Fruit fly (Drosophila melanogaster): ENCODE data around the gene CG14891.
A peak's percentile ranks its signal among the peaks of the same experiment; 100 is the strongest.

The CG14891 gene

DNA sequence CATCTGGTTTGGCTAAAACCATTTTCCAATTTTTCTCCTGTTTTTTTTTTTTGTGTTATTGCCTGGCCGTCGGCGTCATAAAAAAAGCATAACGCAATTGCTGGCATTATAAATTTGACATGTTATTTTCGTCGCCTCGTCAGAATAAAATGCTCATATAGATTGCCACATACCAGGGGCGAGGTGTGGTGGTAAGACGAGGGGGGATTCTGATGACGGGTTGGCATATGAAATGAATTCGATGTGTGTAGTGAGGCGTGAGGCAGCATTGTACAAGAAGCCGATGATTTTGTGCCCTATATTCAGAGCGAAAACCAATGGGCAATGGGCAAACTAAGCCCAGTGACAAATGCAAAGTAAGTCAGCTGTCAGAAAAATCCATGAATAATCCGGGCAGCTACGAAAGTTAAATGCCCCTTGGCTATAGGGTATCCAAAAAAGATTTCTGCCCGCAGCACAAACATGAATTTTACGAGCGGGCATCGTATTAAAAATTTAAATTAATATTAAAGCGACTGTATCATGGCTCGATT, 12.6 kb upstream of the CG14891 start (continued):
- TF ChIP-seq CG1603 (tag; optimal IDR thresholded peaks at IDR 0.05) (peak; percentile 15), toy (GFP tag; IDR thresholded peaks at IDR 0.05) (no peak), Taf1 (GFP tag; IDR thresholded peaks at IDR 0.05) (no peak), CG7786 (GFP tag; optimal IDR thresholded peaks at IDR 0.05) (no peak), CHES-1-like (GFP tag; optimal IDR thresholded peaks at IDR 0.05) (no peak), CG2712 (tag; optimal IDR thresholded peaks at IDR 0.05) (no peak), CG30020 (tag; optimal IDR thresholded peaks at IDR 0.05) (no peak), z (GFP tag; IDR thresholded peaks at IDR 0.05) (no peak), Side (GFP tag; optimal IDR thresholded peaks at IDR 0.05) (no peak), CG1832 (GFP tag; optimal IDR thresholded peaks at IDR 0.05) (no peak), CG8281 (tag; optimal IDR thresholded peaks at IDR 0.05) (no peak), Doc3 (GFP tag; IDR thresholded peaks at IDR 0.05; ENCODE audit: partially characterized antibody) (no peak), CG31365 (tag; optimal IDR thresholded peaks at IDR 0.05) (no peak), en (GFP tag; optimal IDR thresholded peaks at IDR 0.05) (no peak), gsb (GFP tag; IDR thresholded peaks at IDR 0.05) (peak; percentile 33; the same call in 1 of the 2 replicates), mam (GFP tag; optimal IDR thresholded peaks at IDR 0.05) (no peak), zen2 (GFP tag; IDR thresholded peaks at IDR 0.05; ENCODE audit: partially characterized antibody) (no peak), Hmx (GFP tag; optimal IDR thresholded peaks at IDR 0.05) (no peak), CG6854 (GFP tag; optimal IDR thresholded peaks at IDR 0.05) (no peak), lilli (GFP tag; optimal IDR thresholded peaks at IDR 0.05) (no peak), D19B (GFP tag; optimal IDR thresholded peaks at IDR 0.05) (no peak), Fer1 (GFP tag; optimal IDR thresholded peaks at IDR 0.05) (no peak), crol (GFP tag; IDR thresholded peaks at IDR 0.05) (peak; percentile 60; the same call in 1 of the 2 replicates), Atf6 (GFP tag; IDR thresholded peaks at IDR 0.05) (peak; percentile 16; the same call in 1 of the 2 replicates), Ptx1 (GFP tag; IDR thresholded peaks at IDR 0.05) (peak; percentile 57), Lpt (GFP tag; optimal IDR thresholded peaks at IDR 0.05) (no peak), CG6272 (GFP tag; IDR thresholded peaks at IDR 0.05) (no peak), CG10462 (GFP tag; optimal IDR thresholded peaks at IDR 0.05) (no peak), NK7.1 (GFP tag; optimal IDR thresholded peaks at IDR 0.05) (no peak), CG8290 (GFP tag; optimal IDR thresholded peaks at IDR 0.05) (no peak), CG8290 (tag; optimal IDR thresholded peaks at IDR 0.05) (peak in 1 of 2 experiments; percentile 58), Hr39 (optimal IDR thresholded peaks at IDR 0.05) (no peak), CG12299 (tag; optimal IDR thresholded peaks at IDR 0.05) (no peak), vvl (GFP tag; IDR thresholded peaks at IDR 0.05) (peak; percentile 76), Med (GFP tag) (peak; percentile 55), odd (GFP tag; optimal IDR thresholded peaks at IDR 0.05) (no peak), oc (tag; optimal IDR thresholded peaks at IDR 0.05) (no peak), CG2116 (GFP tag; optimal IDR thresholded peaks at IDR 0.05) (no peak), CG17385 (GFP tag; optimal IDR thresholded peaks at IDR 0.05) (no peak), Nf-YB (GFP tag; optimal IDR thresholded peaks at IDR 0.05) (no peak), sna (GFP tag; IDR thresholded peaks at IDR 0.05; ENCODE audit: partially characterized antibody) (no peak), Ets65A (GFP tag) (peak; percentile 34), HLH3B (GFP tag; IDR thresholded peaks at IDR 0.05) (peak; percentile 48; the same call in 1 of the 2 replicates), CG4360 (GFP tag; IDR thresholded peaks at IDR 0.05) (no peak), sc (optimal IDR thresholded peaks at IDR 0.05) (no peak), sc (GFP tag; optimal IDR thresholded peaks at IDR 0.05) (no peak), chn (GFP tag; optimal IDR thresholded peaks at IDR 0.05) (no peak), dmrt99B (tag; optimal IDR thresholded peaks at IDR 0.05) (no peak), CG10366 (GFP tag; IDR thresholded peaks at IDR 0.05) (peak; percentile 39; the same call in 1 of the 2 replicates), E2f1 (GFP tag; IDR thresholded peaks at IDR 0.05) (no peak; the same call in 1 of the 2 replicates), caup (GFP tag; optimal IDR thresholded peaks at IDR 0.05; ENCODE audit: severe bottlenecking) (no peak), CG7987 (GFP tag; optimal IDR thresholded peaks at IDR 0.05) (no peak)

Measured in whole organism, embryonic.